Worm (Caenorhabditis elegans) whole organism, mixed stage, embryonic: ENCODE data around the gene T04B8.1.
A peak's percentile ranks its signal among the peaks of the same experiment; 100 is the strongest.

Experiments used
- M03D4.4 ChIP-seq: sonication (generic microtip); optimal IDR thresholded peaks from 2 replicates; lab custom pipeline; 2017; ENCODE audit warnings: mild to moderate bottlenecking, missing genetic modification characterization, missing compliant biosample characterization
- bed-3 ChIP-seq: fragments of 200-800 bp; sonication (Bioruptor generic); optimal IDR thresholded peaks from 3 replicates; lab custom pipeline; 2018; ENCODE audit warnings: mild to moderate bottlenecking, missing genetic modification characterization, moderate library complexity, missing compliant biosample characterization
- blmp-1 ChIP-seq: fragments of 150-350 bp; optimal IDR thresholded peaks from 2 replicates; lab custom pipeline; 2014; ENCODE audit warnings: missing biosample characterization, missing genetic modification characterization
- ceh-39 ChIP-seq: fragments of 150-350 bp; optimal IDR thresholded peaks from 2 replicates; lab custom pipeline; 2014; ENCODE audit warnings: missing biosample characterization, missing genetic modification characterization
- ceh-43 ChIP-seq: fragments of 200-800 bp; sonication (Bioruptor generic); optimal IDR thresholded peaks from 2 replicates; lab custom pipeline; 2018; ENCODE audit warnings: mild to moderate bottlenecking, missing genetic modification characterization, moderate library complexity, missing compliant biosample characterization
- ceh-83 ChIP-seq: fragments of 200-800 bp; sonication (Bioruptor generic); optimal IDR thresholded peaks from 2 replicates; lab custom pipeline; 2018; ENCODE audit warnings: mild to moderate bottlenecking, missing genetic modification characterization, missing compliant biosample characterization
- ces-1 ChIP-seq: fragments of 150-350 bp; optimal IDR thresholded peaks from 2 replicates; lab custom pipeline; 2014; ENCODE audit warnings: missing biosample characterization, missing genetic modification reagents, missing genetic modification characterization
- cnd-1 ChIP-seq: fragments of 200-800 bp; sonication (Bioruptor generic); optimal IDR thresholded peaks from 2 replicates; lab custom pipeline; 2018; ENCODE audit warnings: mild to moderate bottlenecking, missing genetic modification characterization, missing compliant biosample characterization
- drap-1 ChIP-seq: fragments of 200-800 bp; sonication (Bioruptor generic); optimal IDR thresholded peaks from 3 replicates; lab custom pipeline; 2018; ENCODE audit warnings: mild to moderate bottlenecking, missing genetic modification characterization, missing compliant biosample characterization
- elt-1 ChIP-seq: sonication (generic microtip); optimal IDR thresholded peaks from 2 replicates; lab custom pipeline; 2017; ENCODE audit warnings: missing genetic modification characterization, mild to moderate bottlenecking, missing compliant biosample characterization, antibody characterized with exemption, moderate library complexity, borderline replicate concordance; ENCODE audit not compliant: insufficient read depth
- elt-3 ChIP-seq: fragments of 150-350 bp; optimal IDR thresholded peaks from 2 replicates; lab custom pipeline; 2014; ENCODE audit warnings: missing biosample characterization, missing genetic modification characterization
- flh-1 ChIP-seq: fragments of 200-800 bp; sonication (Bioruptor generic); optimal IDR thresholded peaks from 2 replicates; lab custom pipeline; 2018; ENCODE audit warnings: mild to moderate bottlenecking, missing genetic modification characterization, moderate library complexity, missing compliant biosample characterization
- ham-2 ChIP-seq: fragments of 200-800 bp; sonication (Bioruptor generic); optimal IDR thresholded peaks from 2 replicates; lab custom pipeline; 2018; ENCODE audit warnings: mild to moderate bottlenecking, missing genetic modification characterization, missing compliant biosample characterization
- hlh-1 ChIP-seq: fragments of 150-350 bp; optimal IDR thresholded peaks from 2 replicates; lab custom pipeline; 2014; ENCODE audit warnings: missing biosample characterization, missing genetic modification reagents, missing genetic modification characterization
- lin-13 ChIP-seq: fragments of 150-350 bp; optimal IDR thresholded peaks from 2 replicates; lab custom pipeline; 2014; ENCODE audit warnings: missing biosample characterization, missing genetic modification characterization
- lin-32 ChIP-seq: fragments of 200-800 bp; sonication (Bioruptor generic); optimal IDR thresholded peaks from 2 replicates; lab custom pipeline; 2018; ENCODE audit warnings: mild to moderate bottlenecking, missing genetic modification characterization, missing compliant biosample characterization
- lsy-2 ChIP-seq: fragments of 150-350 bp; optimal IDR thresholded peaks from 2 replicates; lab custom pipeline; 2014; ENCODE audit warnings: missing biosample characterization, missing genetic modification characterization
- mab-5 ChIP-seq: fragments of 150-350 bp; optimal IDR thresholded peaks from 2 replicates; lab custom pipeline; 2014; ENCODE audit warnings: missing biosample characterization, missing genetic modification characterization
- mep-1 ChIP-seq: fragments of 150-350 bp; optimal IDR thresholded peaks from 2 replicates; lab custom pipeline; 2017; ENCODE audit warnings: missing biosample characterization, missing genetic modification reagents, missing genetic modification characterization, inconsistent platforms
- mls-2 ChIP-seq: sonication (generic microtip); optimal IDR thresholded peaks from 2 replicates; lab custom pipeline; 2016; ENCODE audit warnings: mild to moderate bottlenecking, missing genetic modification characterization, moderate library complexity, missing compliant biosample characterization
- nhr-12 ChIP-seq: fragments of 150-350 bp; optimal IDR thresholded peaks from 2 replicates; lab custom pipeline; 2014; ENCODE audit warnings: missing biosample characterization, missing genetic modification characterization
- nhr-2 ChIP-seq: fragments of 150-350 bp; optimal IDR thresholded peaks from 2 replicates; lab custom pipeline; 2014; ENCODE audit warnings: missing biosample characterization, missing genetic modification characterization
- nhr-237 ChIP-seq: fragments of 150-350 bp; optimal IDR thresholded peaks from 2 replicates; lab custom pipeline; 2014; ENCODE audit warnings: missing biosample characterization, missing genetic modification characterization
- nhr-28 ChIP-seq: fragments of 150-350 bp; optimal IDR thresholded peaks from 2 replicates; lab custom pipeline; 2014; ENCODE audit warnings: missing biosample characterization, missing genetic modification characterization
- nhr-76 ChIP-seq: sonication (generic microtip); optimal IDR thresholded peaks from 2 replicates; lab custom pipeline; 2017; ENCODE audit warnings: missing biosample characterization, missing genetic modification characterization
- pha-4 ChIP-seq: fragments of 150-350 bp; optimal IDR thresholded peaks from 2 replicates; lab custom pipeline; 2018; ENCODE audit warnings: missing biosample characterization, missing genetic modification reagents, missing genetic modification characterization
- sem-2 ChIP-seq: fragments of 200-800 bp; sonication (Bioruptor generic); optimal IDR thresholded peaks from 2 replicates; lab custom pipeline; 2018; ENCODE audit warnings: mild to moderate bottlenecking, missing genetic modification characterization, missing compliant biosample characterization
- snpc-4 ChIP-seq: fragments of 150-350 bp; optimal IDR thresholded peaks from 2 replicates; lab custom pipeline; 2014; ENCODE audit warnings: missing biosample characterization, missing genetic modification characterization
- sptf-1 ChIP-seq: sonication (generic microtip); optimal IDR thresholded peaks from 2 replicates; lab custom pipeline; 2017; ENCODE audit warnings: mild to moderate bottlenecking, missing genetic modification characterization, moderate library complexity, missing compliant biosample characterization
- tbx-8 ChIP-seq: fragments of 200-800 bp; sonication (Bioruptor generic); optimal IDR thresholded peaks from 2 replicates; lab custom pipeline; 2018; ENCODE audit warnings: mild to moderate bottlenecking, missing genetic modification characterization, moderate library complexity, missing compliant biosample characterization
- unc-120 ChIP-seq: sonication (generic microtip); optimal IDR thresholded peaks from 2 replicates; lab custom pipeline; 2017; ENCODE audit warnings: missing genetic modification characterization, missing compliant biosample characterization; ENCODE audit not compliant: poor library complexity, severe bottlenecking
- unc-39 ChIP-seq: fragments of 150-350 bp; optimal IDR thresholded peaks from 2 replicates; lab custom pipeline; 2014; ENCODE audit warnings: missing biosample characterization, missing genetic modification characterization
- unc-62 ChIP-seq: fragments of 150-350 bp; optimal IDR thresholded peaks from 2 replicates; lab custom pipeline; 2014; ENCODE audit warnings: missing biosample characterization, missing genetic modification reagents, missing genetic modification characterization
- zip-8 ChIP-seq: fragments of 150-350 bp; optimal IDR thresholded peaks from 2 replicates; lab custom pipeline; 2014; ENCODE audit warnings: missing biosample characterization, missing genetic modification characterization
- ztf-11 ChIP-seq: fragments of 150-350 bp; optimal IDR thresholded peaks from 2 replicates; lab custom pipeline; 2014; ENCODE audit warnings: missing biosample characterization, missing genetic modification characterization

T04B8.1 gene

DNA sequence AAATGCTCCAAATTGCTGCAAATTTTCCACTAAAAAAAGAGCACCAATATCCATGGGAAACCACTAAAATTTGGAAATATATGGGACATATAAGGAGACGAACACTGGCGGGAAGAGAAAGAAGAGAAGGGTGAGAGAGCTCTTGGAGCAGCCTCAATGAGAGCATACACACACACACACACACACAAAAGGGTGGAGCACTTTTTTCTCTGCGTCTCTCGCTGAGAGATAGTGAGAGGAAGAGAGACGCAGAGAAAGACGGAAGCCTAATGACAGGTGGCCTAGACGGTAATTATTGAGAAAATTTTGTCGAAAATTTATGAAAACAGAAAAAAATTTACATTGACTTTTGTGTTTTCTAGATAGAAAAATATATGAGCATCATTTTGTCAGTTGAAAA is 11.6 kb upstream of the T04B8.1 start:
- TF ChIP-seq lin-32 (peak; percentile 81), blmp-1 (tag; lab: Kevin White, UChicago) (no peak), unc-120 (tag; lab: Kevin White, UChicago) (peak; percentile 83), unc-62 (peak; percentile 17), mep-1 (tag; lab: Kevin White, UChicago) (peak; percentile 66), nhr-76 (tag; lab: Kevin White, UChicago) (no peak), ham-2 (no peak), sem-2 (GFP tag; lab: Kevin White, UChicago) (no peak), flh-1 (no peak), sptf-1 (tag; lab: Kevin White, UChicago) (peak; percentile 10), ztf-11 (tag; lab: Kevin White, UChicago) (no peak), ces-1 (peak; percentile 61), mab-5 (no peak), lin-13 (no peak), tbx-8 (GFP tag; lab: Kevin White, UChicago) (no peak), nhr-237 (tag; lab: Kevin White, UChicago) (no peak), mls-2 (tag; lab: Kevin White, UChicago) (no peak), ceh-83 (GFP tag; lab: Kevin White, UChicago) (no peak), bed-3 (GFP tag; lab: Kevin White, UChicago) (no peak), zip-8 (tag; lab: Kevin White, UChicago) (no peak), elt-1 (tag; lab: Kevin White, UChicago) (no peak), snpc-4 (tag; lab: Kevin White, UChicago) (no peak), ceh-43 (GFP tag; lab: Kevin White, UChicago) (no peak), nhr-12 (no peak), ceh-39 (tag; lab: Kevin White, UChicago) (no peak), pha-4 (tag; lab: Kevin White, UChicago) (peak; percentile 39), elt-3 (tag; lab: Kevin White, UChicago) (no peak), nhr-28 (tag; lab: Kevin White, UChicago) (no peak), drap-1 (GFP tag; lab: Kevin White, UChicago) (no peak), nhr-2 (tag; lab: Kevin White, UChicago) (no peak), hlh-1 (peak; percentile 39), unc-39 (tag; lab: Kevin White, UChicago) (no peak), cnd-1 (no peak), M03D4.4 (tag; lab: Kevin White, UChicago) (no peak), lsy-2 (no peak)

- TF ChIP-seq mep-1 (tag; lab: Kevin White, UChicago) (no peak), ceh-83 (GFP tag; lab: Kevin White, UChicago) (no peak), zip-8 (tag; lab: Kevin White, UChicago) (peak; percentile 86)
These were observed 9.6 kb upstream of the T04B8.1 start, which contains the start of gene T04B8.5 for ce11 chrII:624443-624842. Gene T04B8.5 (minus strand): TSS chrII:624543.

DNA sequence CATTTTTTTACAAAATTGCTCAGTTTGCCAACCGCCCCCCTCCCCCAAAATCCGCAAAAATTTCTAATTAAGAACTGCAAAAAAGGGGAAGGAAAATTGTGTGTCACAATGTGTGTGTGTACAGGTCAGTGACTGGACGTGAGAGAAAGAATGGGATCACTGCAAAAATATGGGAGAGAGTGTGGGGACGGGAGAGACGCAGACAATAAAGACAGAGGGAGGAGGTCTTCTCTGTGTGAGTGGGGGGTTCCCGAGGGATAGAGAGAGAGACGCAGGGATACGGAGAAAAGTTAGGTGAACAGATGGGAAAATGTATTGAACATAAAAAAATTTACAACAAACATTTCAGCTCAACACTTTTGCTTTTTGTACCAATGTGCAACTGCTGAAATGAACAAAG is 8.2 kb upstream of the T04B8.1 start:
- TF ChIP-seq mab-5 = no peak
- TF ChIP-seq blmp-1 (tag; lab: Kevin White, UChicago) = no peak
- no peak for TF ChIP-seq unc-120 (tag; lab: Kevin White, UChicago)
- TF ChIP-seq nhr-2 (tag; lab: Kevin White, UChicago) = peak; percentile 90
- no peak for TF ChIP-seq sptf-1 (tag; lab: Kevin White, UChicago)
- TF ChIP-seq lin-32 = no peak
- TF ChIP-seq zip-8 (tag; lab: Kevin White, UChicago) = no peak
- no peak for TF ChIP-seq nhr-76 (tag; lab: Kevin White, UChicago)
- no peak for TF ChIP-seq nhr-237 (tag; lab: Kevin White, UChicago)
- TF ChIP-seq unc-62 = peak; percentile 42
- no peak for TF ChIP-seq ham-2
- no peak for TF ChIP-seq ztf-11 (tag; lab: Kevin White, UChicago)
- TF ChIP-seq ceh-39 (tag; lab: Kevin White, UChicago) = peak; percentile 13
- TF ChIP-seq pha-4 (tag; lab: Kevin White, UChicago) = no peak
- no peak for TF ChIP-seq lsy-2
- no peak for TF ChIP-seq mls-2 (tag; lab: Kevin White, UChicago)
- TF ChIP-seq ceh-43 (GFP tag; lab: Kevin White, UChicago) = no peak
- no peak for TF ChIP-seq ceh-83 (GFP tag; lab: Kevin White, UChicago)
- TF ChIP-seq drap-1 (GFP tag; lab: Kevin White, UChicago) = no peak
- TF ChIP-seq lin-13 = peak; percentile 6
- TF ChIP-seq nhr-28 (tag; lab: Kevin White, UChicago) = no peak
- no peak for TF ChIP-seq hlh-1
- TF ChIP-seq unc-39 (tag; lab: Kevin White, UChicago) = no peak
- TF ChIP-seq mep-1 (tag; lab: Kevin White, UChicago) = peak; percentile 53
- no peak for TF ChIP-seq flh-1
- no peak for TF ChIP-seq ces-1
